Worm (Caenorhabditis elegans) whole organism, L3 larva: Measurements from ENCODE around the gene W05H5.1.

ENCODE experiments used
- aly-2 ChIP-seq: fragments of 150-350 bp; optimal IDR thresholded peaks from 2 replicates; lab custom pipeline; 2014; ENCODE audit warnings: missing biosample characterization, missing genetic modification characterization
- ama-1 ChIP-seq: fragments of 150-350 bp; optimal IDR thresholded peaks from 2 replicates; lab custom pipeline; 2018
- elt-3 ChIP-seq, 3 experiments: fragments of 150-350 bp in 1 of 3; sonication (generic microtip) in 2 of 3; optimal IDR thresholded peaks; 2 replicates in 2 of 3; 4 replicates in 1 of 3; lab custom pipeline; 2014 to 2017; ENCODE audit warnings: missing biosample characterization in 3 of 3, missing genetic modification characterization in 3 of 3
- fos-1 ChIP-seq: fragments of 150-350 bp; optimal IDR thresholded peaks from 2 replicates; lab custom pipeline; 2014; ENCODE audit warnings: missing biosample characterization, missing genetic modification characterization
- nhr-237 ChIP-seq: fragments of 150-350 bp; optimal IDR thresholded peaks from 2 replicates; lab custom pipeline; 2014; ENCODE audit warnings: missing biosample characterization, missing genetic modification characterization
- nhr-77 ChIP-seq: fragments of 150-350 bp; optimal IDR thresholded peaks from 2 replicates; lab custom pipeline; 2014; ENCODE audit warnings: missing biosample characterization, missing genetic modification characterization
- snpc-4 ChIP-seq: fragments of 150-350 bp; optimal IDR thresholded peaks from 2 replicates; lab custom pipeline; 2014; ENCODE audit warnings: missing biosample characterization, missing genetic modification characterization
- unc-39 ChIP-seq: sonication (generic microtip); optimal IDR thresholded peaks from 4 replicates; lab custom pipeline; 2017; ENCODE audit warnings: missing biosample characterization, missing genetic modification characterization

- TF ChIP-seq elt-3 (tag; optimal IDR thresholded peaks at IDR 0.05; lab: Kevin White, UChicago) (no peak), ama-1 (no peak), unc-39 (no peak), nhr-77 (tag; lab: Kevin White, UChicago) (no peak), aly-2 (tag; lab: Kevin White, UChicago) (no peak), snpc-4 (no peak), fos-1 (no peak), nhr-237 (tag; lab: Kevin White, UChicago) (no peak)
Measured at ce11 chrII:12414805-12415204, 29.8 kb downstream of the W05H5.1 start, which contains the start of gene Y57A10C.11.
